Fruit fly (Drosophila melanogaster): ENCODE measurements around the gene CG9330.
A peak's percentile ranks its signal among the peaks of the same experiment; 100 is the strongest.

The CG9330 gene

DNA sequence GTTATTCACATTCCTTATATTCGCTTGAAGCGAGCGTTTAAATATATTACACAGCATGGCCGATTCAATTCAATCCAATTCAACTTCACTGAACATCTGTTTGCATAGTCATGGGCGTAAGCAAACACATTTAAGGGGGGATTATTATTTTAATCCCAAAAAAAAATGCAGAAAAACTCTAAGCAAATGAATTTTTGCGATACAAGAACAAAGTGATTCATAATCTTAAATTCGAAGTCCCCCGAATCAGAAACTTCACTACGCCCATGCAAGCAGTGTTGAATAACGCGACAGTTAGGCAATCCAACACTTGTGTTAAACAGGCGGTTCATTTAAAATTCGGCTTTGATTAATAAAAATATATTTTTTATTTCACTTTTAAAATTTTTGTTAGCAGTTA lies 4.4 kb downstream of the CG9330 start, which contains the start of gene CG14100 (continued):
- TF ChIP-seq dmrt93B (GFP tag; optimal IDR thresholded peaks at IDR 0.05) (peak; percentile 100), Myc (optimal IDR thresholded peaks at IDR 0.05) (no peak), CG32264 (GFP tag; optimal IDR thresholded peaks at IDR 0.05) (peak; percentile 100), Vsx2 (GFP tag; optimal IDR thresholded peaks at IDR 0.05; ENCODE audit: partially characterized antibody) (no peak)

DNA sequence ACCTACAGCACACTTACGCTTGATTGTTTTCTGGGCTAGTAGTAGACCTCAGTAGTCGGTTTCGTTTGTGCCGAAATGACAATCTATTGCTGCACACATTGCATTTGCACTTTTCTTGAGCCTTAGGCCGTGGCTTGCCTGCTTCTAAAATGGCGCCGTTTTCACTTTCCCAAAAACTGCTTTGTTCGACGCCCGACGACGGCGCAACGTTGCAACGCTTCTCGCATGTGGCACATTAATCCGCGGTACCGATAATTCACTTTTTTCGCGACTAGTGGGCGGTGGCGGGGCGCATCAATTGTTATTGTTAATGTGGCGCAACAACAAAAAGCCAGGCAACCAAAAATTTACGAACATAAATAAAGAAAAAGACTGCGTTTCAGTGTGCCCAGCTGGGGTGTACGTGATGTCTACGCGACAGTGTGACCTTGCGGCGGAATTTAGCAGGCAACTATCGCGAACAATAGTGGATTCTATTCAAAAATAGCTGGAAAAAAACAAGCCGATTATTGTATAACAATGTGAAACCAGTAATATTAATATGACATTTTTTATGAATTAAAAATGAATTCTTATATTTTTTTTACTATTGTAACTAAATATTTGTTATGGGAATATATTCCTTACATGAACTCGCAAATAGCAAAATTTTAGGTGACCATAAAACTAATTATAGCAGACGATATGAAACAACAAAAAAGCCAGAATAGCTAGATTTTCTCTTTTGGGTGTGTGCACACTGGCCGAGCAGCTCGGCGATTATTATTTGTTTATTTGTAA lies 12.5 kb downstream of the CG9330 start, which contains the start of the genes ash1 and Taf6:
TSS of gene ash1 (minus strand) at position 387 of the 780 bp plus-strand sequence.
TSS of gene Taf6 (plus strand) at position 720 of the 780 bp plus-strand sequence.
- TF ChIP-seq Rel (GFP tag; optimal IDR thresholded peaks at IDR 0.05), result no peak
- peak; percentile 45 for TF ChIP-seq Rel (tag; optimal IDR thresholded peaks at IDR 0.05)
- no peak for TF ChIP-seq dl (GFP tag; optimal IDR thresholded peaks at IDR 0.05; ENCODE audit: insufficient read depth in 1 of 2, partially characterized antibody in 2 of 2)
- TF ChIP-seq ey (GFP tag; optimal IDR thresholded peaks at IDR 0.05), result no peak
- peak; percentile 88 for TF ChIP-seq Myc (optimal IDR thresholded peaks at IDR 0.05)

DNA sequence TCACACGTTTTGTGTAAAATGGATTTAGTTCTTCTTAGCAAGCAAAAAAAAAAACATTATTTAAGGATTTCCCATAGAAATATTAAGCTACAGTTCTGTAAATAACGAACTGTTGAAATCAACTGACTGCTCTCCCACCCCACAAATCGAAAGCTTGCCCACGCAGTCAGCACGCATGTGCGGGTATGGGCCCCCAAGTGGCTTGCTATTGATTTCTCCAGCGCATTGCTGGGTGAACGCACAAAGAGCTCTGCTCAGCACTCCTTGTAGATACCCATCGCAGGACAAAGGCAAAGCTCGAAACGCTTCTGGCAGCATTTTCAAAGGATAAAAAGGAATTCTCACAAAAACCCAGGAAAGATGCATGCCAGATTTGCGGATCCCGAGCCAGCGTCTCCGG lies 15.4 kb downstream of the CG9330 start, which contains the start of gene CG9368:
TSS of gene CG9368 (plus strand) at position 221 of the 400 bp plus-strand sequence.
- TF ChIP-seq dl (GFP tag; optimal IDR thresholded peaks at IDR 0.05; ENCODE audit: insufficient read depth in 1 of 2, partially characterized antibody in 2 of 2) (no peak), pan (optimal IDR thresholded peaks at IDR 0.05) (no peak), Myc (optimal IDR thresholded peaks at IDR 0.05) (no peak), usp (GFP tag; optimal IDR thresholded peaks at IDR 0.05) (no peak), dmrt93B (GFP tag; optimal IDR thresholded peaks at IDR 0.05) (no peak), fru (GFP tag; optimal IDR thresholded peaks at IDR 0.05) (no peak), OdsH (GFP tag; optimal IDR thresholded peaks at IDR 0.05) (no peak)

DNA sequence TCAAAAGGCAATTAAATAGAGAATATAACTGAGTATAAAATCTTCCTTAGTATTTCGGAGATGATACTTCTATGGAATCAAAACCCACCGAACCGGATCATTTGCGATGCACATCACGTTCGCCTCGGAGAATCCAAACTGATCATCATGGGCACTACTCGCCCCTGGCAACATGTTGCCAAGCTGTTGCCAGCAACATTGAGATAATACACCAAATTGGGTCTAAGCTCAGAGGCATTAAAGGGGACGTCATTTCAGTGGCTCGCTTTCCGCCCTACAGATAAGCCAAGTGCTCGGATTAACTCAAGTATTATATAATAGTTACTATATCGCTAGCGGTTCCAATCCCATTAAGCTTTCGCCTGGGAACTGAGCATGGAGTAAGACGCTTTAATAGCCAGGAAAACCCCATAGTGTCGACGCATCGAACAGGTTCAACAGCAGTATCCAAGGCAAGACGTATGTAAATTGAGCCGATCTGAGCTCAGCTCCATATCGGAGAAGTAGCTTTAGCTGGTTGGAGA lies 20.0 kb downstream of the CG9330 start, which contains the start of the genes lush and CG9372:
TSS of gene lush (minus strand) at position 117 of the 524 bp plus-strand sequence.
TSS of gene CG9372 (plus strand) at position 235 of the 524 bp plus-strand sequence.
- TF ChIP-seq dsf (GFP tag; optimal IDR thresholded peaks at IDR 0.05; ENCODE audit: borderline replicate concordance) (no peak), Hr78 (GFP tag; optimal IDR thresholded peaks at IDR 0.05) (no peak), dmrt93B (GFP tag; optimal IDR thresholded peaks at IDR 0.05) (no peak), psq (GFP tag; optimal IDR thresholded peaks at IDR 0.05) (no peak), OdsH (GFP tag; optimal IDR thresholded peaks at IDR 0.05) (no peak), N (GFP tag; optimal IDR thresholded peaks at IDR 0.05) (no peak), ey (GFP tag; optimal IDR thresholded peaks at IDR 0.05) (no peak), Hr83 (GFP tag; optimal IDR thresholded peaks at IDR 0.05; ENCODE audit: poor library complexity, severe bottlenecking) (no peak), br (GFP tag; optimal IDR thresholded peaks at IDR 0.05) (no peak), Hnf4 (GFP tag; optimal IDR thresholded peaks at IDR 0.05) (no peak), fru (GFP tag; optimal IDR thresholded peaks at IDR 0.05) (no peak), brk (GFP tag; optimal IDR thresholded peaks at IDR 0.05) (no peak), Sp1 (GFP tag; optimal IDR thresholded peaks at IDR 0.05) (no peak), HLH106 (tag; optimal IDR thresholded peaks at IDR 0.05) (no peak), Jra (GFP tag; optimal IDR thresholded peaks at IDR 0.05) (no peak), sage (GFP tag; optimal IDR thresholded peaks at IDR 0.05) (no peak), h (GFP tag; optimal IDR thresholded peaks at IDR 0.05) (no peak), lola (GFP tag; optimal IDR thresholded peaks at IDR 0.05) (no peak), Abd-B (GFP tag; optimal IDR thresholded peaks at IDR 0.05) (no peak), Vsx2 (GFP tag; optimal IDR thresholded peaks at IDR 0.05; ENCODE audit: partially characterized antibody) (no peak)

DNA sequence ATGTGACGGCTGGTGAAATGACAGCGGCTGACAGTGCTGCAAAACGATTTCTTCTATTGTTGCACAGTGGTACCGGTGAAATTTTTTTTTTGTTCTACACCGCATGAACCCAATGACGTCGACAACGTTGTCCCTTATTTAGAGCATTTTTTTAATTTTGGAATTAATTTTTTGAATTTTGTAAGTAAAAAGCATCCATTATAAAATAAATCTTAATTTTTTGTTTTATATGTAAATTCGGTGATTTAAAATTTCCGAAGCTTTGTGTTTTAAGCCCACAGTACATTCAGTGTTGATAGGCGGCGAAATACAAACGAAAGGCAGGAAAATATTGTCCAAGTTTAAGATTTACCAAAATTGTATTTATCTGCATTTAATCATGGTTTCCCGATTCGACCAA lies 26.1 kb downstream of the CG9330 start, which contains the start of the genes Lon and PIG-F:
TSS of gene Lon (minus strand) at position 28 of the 400 bp plus-strand sequence.
TSS of gene PIG-F (plus strand) at position 284 of the 400 bp plus-strand sequence.
- TF ChIP-seq Dfd (GFP tag; optimal IDR thresholded peaks at IDR 0.05) (no peak), br (GFP tag; optimal IDR thresholded peaks at IDR 0.05) (peak; percentile 98), Rel (GFP tag; optimal IDR thresholded peaks at IDR 0.05) (peak; percentile 92), Rel (tag; optimal IDR thresholded peaks at IDR 0.05) (peak; percentile 90), pan (optimal IDR thresholded peaks at IDR 0.05) (no peak), psq (GFP tag; optimal IDR thresholded peaks at IDR 0.05) (peak; percentile 97), dsf (GFP tag; optimal IDR thresholded peaks at IDR 0.05; ENCODE audit: borderline replicate concordance) (peak; percentile 96), GATAd (GFP tag; optimal IDR thresholded peaks at IDR 0.05) (peak; percentile 95), dl (GFP tag; optimal IDR thresholded peaks at IDR 0.05; ENCODE audit: insufficient read depth in 1 of 2, partially characterized antibody in 2 of 2) (no peak), foxo (GFP tag; optimal IDR thresholded peaks at IDR 0.05) (peak; percentile 91 to 99), Sp1 (GFP tag; optimal IDR thresholded peaks at IDR 0.05) (peak; percentile 99), dmrt93B (GFP tag; optimal IDR thresholded peaks at IDR 0.05) (peak; percentile 99), Hnf4 (GFP tag; optimal IDR thresholded peaks at IDR 0.05) (peak; percentile 98), sv (GFP tag; optimal IDR thresholded peaks at IDR 0.05) (peak; percentile 99), CrebA (GFP tag; optimal IDR thresholded peaks at IDR 0.05; ENCODE audit: borderline replicate concordance) (no peak), brk (GFP tag; optimal IDR thresholded peaks at IDR 0.05) (no peak), HLH106 (tag; optimal IDR thresholded peaks at IDR 0.05) (peak; percentile 99), Hr78 (GFP tag; optimal IDR thresholded peaks at IDR 0.05) (no peak), usp (GFP tag; optimal IDR thresholded peaks at IDR 0.05) (no peak), OdsH (GFP tag; optimal IDR thresholded peaks at IDR 0.05) (peak; percentile 99), lola (GFP tag; optimal IDR thresholded peaks at IDR 0.05) (no peak), N (GFP tag; optimal IDR thresholded peaks at IDR 0.05) (no peak), tai (GFP tag; optimal IDR thresholded peaks at IDR 0.05) (no peak), CG32264 (GFP tag; optimal IDR thresholded peaks at IDR 0.05) (peak; percentile 96), jim (GFP tag; optimal IDR thresholded peaks at IDR 0.05) (peak; percentile 76), rgr (GFP tag; optimal IDR thresholded peaks at IDR 0.05) (peak; percentile 99), Abd-B (GFP tag; optimal IDR thresholded peaks at IDR 0.05) (no peak), Mio (GFP tag; optimal IDR thresholded peaks at IDR 0.05) (peak; percentile 90), Myc (optimal IDR thresholded peaks at IDR 0.05) (peak; percentile 42), Jra (GFP tag; optimal IDR thresholded peaks at IDR 0.05) (peak; percentile 98)

Measured in whole organism, wandering third instar larva.